Fruit fly (Drosophila melanogaster) whole organism, embryonic: Measurements from ENCODE around the gene caup.

Experiments
- Adf1 ChIP-seq: fragments of 200-800 bp; sonication (Bioruptor generic); IDR thresholded peaks from 2 replicates; pipeline ENCODE4 v1.3.6; 2022; ENCODE audit warnings: missing biosample characterization, missing genetic modification characterization
- CG10321 ChIP-seq: fragments of 200-800 bp; sonication (Bioruptor generic); IDR thresholded peaks from 2 replicates; pipeline ENCODE4 v1.3.6; 2022; ENCODE audit warnings: missing biosample characterization, missing genetic modification characterization
- CG12769 ChIP-seq: fragments of 200-800 bp; sonication (Bioruptor generic); optimal IDR thresholded peaks from 2 replicates; lab custom pipeline; 2019; ENCODE audit warnings: missing biosample characterization, mild to moderate bottlenecking, missing genetic modification characterization, moderate library complexity
- CG18262 ChIP-seq: fragments of 200-800 bp; optimal IDR thresholded peaks from 3 replicates; lab custom pipeline; 2019; ENCODE audit warnings: missing biosample characterization, mild to moderate bottlenecking, missing genetic modification characterization, moderate library complexity
- CG2120 ChIP-seq: fragments of 200-800 bp; sonication (Bioruptor generic); optimal IDR thresholded peaks from 3 replicates; lab custom pipeline; 2016; ENCODE audit warnings: missing biosample characterization, missing genetic modification characterization
- CG32767 ChIP-seq: fragments of 200-800 bp; sonication (Bioruptor generic); IDR thresholded peaks from 2 replicates; pipeline ENCODE4 v1.3.6; 2022; ENCODE audit warnings: missing biosample characterization, missing genetic modification characterization
- CG6791 ChIP-seq: fragments of 200-800 bp; sonication (Bioruptor generic); IDR thresholded peaks from 3 replicates; pipeline ENCODE4 v1.3.6; 2022; ENCODE audit warnings: missing biosample characterization, missing genetic modification characterization; ENCODE audit not compliant: partially characterized antibody
- CG9817 ChIP-seq: fragments of 200-800 bp; sonication (Bioruptor generic); optimal IDR thresholded peaks from 2 replicates; lab custom pipeline; 2018; ENCODE audit warnings: missing biosample characterization, mild to moderate bottlenecking, missing genetic modification characterization, moderate library complexity
- D ChIP-seq, 2 experiments: fragments of 200-800 bp in 1 of 2; fragments of >200 bp in 1 of 2; sonication (Bioruptor generic) in 1 of 2; optimal IDR thresholded peaks; 2 replicates in 1 of 2; 3 replicates in 1 of 2; lab custom pipeline; 2017; ENCODE audit warnings: mild to moderate bottlenecking in 1 of 2, missing biosample characterization in 1 of 2, missing genetic modification characterization in 1 of 2, missing genetic modification reagents in 1 of 2
- Ets65A ChIP-seq: fragments of 200-800 bp; sonication (Bioruptor generic); peaks from one replicate; lab custom pipeline; 2016; ENCODE audit warnings: missing biosample characterization, missing genetic modification characterization
- Hey ChIP-seq: fragments of 200-800 bp; sonication (Bioruptor generic); optimal IDR thresholded peaks from 3 replicates; lab custom pipeline; 2018; ENCODE audit warnings: missing biosample characterization, mild to moderate bottlenecking, missing genetic modification characterization
- Hmr ChIP-seq: fragments of 200-800 bp; sonication (Bioruptor generic); optimal IDR thresholded peaks from 3 replicates; lab custom pipeline; 2017; ENCODE audit warnings: mild to moderate bottlenecking, missing biosample characterization, missing genetic modification reagents, missing genetic modification characterization
- Hr3 ChIP-seq: fragments of 200-800 bp; sonication (Bioruptor generic); optimal IDR thresholded peaks from 3 replicates; lab custom pipeline; 2016; ENCODE audit warnings: missing biosample characterization, missing genetic modification characterization
- Hr39 ChIP-seq: fragments of >200 bp; optimal IDR thresholded peaks from 2 replicates; lab custom pipeline; 2017
- Hr78 ChIP-seq, 2 experiments: fragments of 200-800 bp in 1 of 2; fragments of >200 bp in 1 of 2; sonication (Bioruptor generic) in 1 of 2; optimal IDR thresholded peaks; 2 replicates each; lab custom pipeline; 2017 to 2019; ENCODE audit warnings: missing biosample characterization in 2 of 2, missing genetic modification characterization in 2 of 2, mild to moderate bottlenecking in 1 of 2, moderate library complexity in 1 of 2
- Hsf ChIP-seq: fragments of 200-800 bp; sonication (Bioruptor generic); optimal IDR thresholded peaks from 3 replicates; lab custom pipeline; 2016; ENCODE audit warnings: missing biosample characterization, missing genetic modification characterization
- Jarid2 ChIP-seq: fragments of 200-800 bp; sonication (Bioruptor generic); optimal IDR thresholded peaks from 3 replicates; lab custom pipeline; 2017; ENCODE audit warnings: mild to moderate bottlenecking, missing biosample characterization, missing genetic modification reagents, missing genetic modification characterization
- Kr ChIP-seq: fragments of 200-800 bp; sonication (Bioruptor generic); optimal IDR thresholded peaks from 2 replicates; lab custom pipeline; 2017; ENCODE audit warnings: missing biosample characterization, mild to moderate bottlenecking, missing genetic modification characterization
- Nf-YC ChIP-seq: fragments of 200-800 bp; optimal IDR thresholded peaks from 3 replicates; lab custom pipeline; 2019; ENCODE audit warnings: missing biosample characterization, mild to moderate bottlenecking, missing genetic modification characterization, moderate library complexity
- Opbp ChIP-seq: fragments of 200-800 bp; sonication (Bioruptor generic); IDR thresholded peaks from 3 replicates; pipeline ENCODE4 v1.3.6; 2022; ENCODE audit warnings: missing biosample characterization, missing genetic modification characterization; ENCODE audit not compliant: partially characterized antibody
- Optix ChIP-seq: fragments of 200-800 bp; sonication (Bioruptor generic); IDR thresholded peaks from 3 replicates; pipeline ENCODE4 v1.3.6; 2022; ENCODE audit warnings: missing biosample characterization, missing genetic modification characterization
- PHDP ChIP-seq: fragments of 200-800 bp; sonication (Bioruptor generic); optimal IDR thresholded peaks from 3 replicates; lab custom pipeline; 2018; ENCODE audit warnings: missing biosample characterization, mild to moderate bottlenecking, missing genetic modification characterization, moderate library complexity
- Pdp1 ChIP-seq, 2 experiments: fragments of 200-800 bp; sonication (Bioruptor generic); optimal IDR thresholded peaks; 3 replicates each; lab custom pipeline; 2016; ENCODE audit warnings: missing biosample characterization in 2 of 2, missing genetic modification characterization in 2 of 2, mild to moderate bottlenecking in 1 of 2, moderate library complexity in 1 of 2
- Rx ChIP-seq: fragments of 200-800 bp; sonication (Bioruptor generic); IDR thresholded peaks from 2 replicates; pipeline ENCODE4 v1.3.6; 2022; ENCODE audit warnings: missing biosample characterization, missing genetic modification characterization
- Scr ChIP-seq: fragments of 200-800 bp; sonication (Bioruptor generic); IDR thresholded peaks from 2 replicates; pipeline ENCODE4 v1.3.6; 2022; ENCODE audit warnings: missing biosample characterization, missing genetic modification characterization; ENCODE audit not compliant: partially characterized antibody
- Sin3A ChIP-seq: fragments of >200 bp; optimal IDR thresholded peaks from 2 replicates; lab custom pipeline; 2018
- Trl ChIP-seq, 3 experiments: fragments of >200 bp in 2 of 3; fragments of 200-800 bp in 1 of 3; sonication (Bioruptor generic) in 1 of 3; optimal IDR thresholded peaks; 2 replicates in 1 of 3; 3 replicates in 2 of 3; lab custom pipeline; 2016 to 2017; ENCODE audit warnings: missing biosample characterization in 1 of 3, missing genetic modification characterization in 1 of 3
- abd-A ChIP-seq: fragments of 200-800 bp; sonication (Bioruptor generic); optimal IDR thresholded peaks from 3 replicates; lab custom pipeline; 2019; ENCODE audit warnings: missing biosample characterization, mild to moderate bottlenecking, missing genetic modification characterization, moderate library complexity
- cg ChIP-seq: fragments of 200-800 bp; sonication (Bioruptor generic); optimal IDR thresholded peaks from 3 replicates; lab custom pipeline; 2019; ENCODE audit warnings: missing biosample characterization, mild to moderate bottlenecking, missing genetic modification characterization, moderate library complexity
- chn ChIP-seq: fragments of 200-800 bp; sonication (Bioruptor generic); optimal IDR thresholded peaks from 2 replicates; lab custom pipeline; 2016; ENCODE audit warnings: missing biosample characterization, missing genetic modification characterization
- crol ChIP-seq: fragments of 200-800 bp; sonication (Bioruptor generic); IDR thresholded peaks from 2 replicates; pipeline ENCODE4 v1.3.6; 2022; ENCODE audit warnings: missing biosample characterization, missing genetic modification characterization
- ewg ChIP-seq: fragments of 200-800 bp; sonication (Bioruptor generic); optimal IDR thresholded peaks from 3 replicates; lab custom pipeline; 2017; ENCODE audit warnings: mild to moderate bottlenecking, missing biosample characterization, missing genetic modification reagents, missing genetic modification characterization
- mam ChIP-seq: fragments of 200-800 bp; sonication (Bioruptor generic); optimal IDR thresholded peaks from 3 replicates; lab custom pipeline; 2016; ENCODE audit warnings: missing biosample characterization, missing genetic modification characterization
- nerfin-1 ChIP-seq: fragments of 200-800 bp; sonication (Bioruptor generic); optimal IDR thresholded peaks from 3 replicates; lab custom pipeline; 2019; ENCODE audit warnings: missing biosample characterization, mild to moderate bottlenecking, missing genetic modification characterization, moderate library complexity
- onecut ChIP-seq: fragments of 200-800 bp; sonication (Bioruptor generic); IDR thresholded peaks from 2 replicates; pipeline ENCODE4 v1.3.6; 2022; ENCODE audit warnings: missing biosample characterization, missing genetic modification characterization
- pan ChIP-seq, 4 experiments: fragments of >200 bp in 3 of 4; fragments of 200-800 bp in 1 of 4; sonication (Bioruptor generic) in 1 of 4; optimal IDR thresholded peaks in 3 of 4; IDR thresholded peaks in 1 of 4; 2 replicates each; pipeline versions ENCODE4 v1.3.6 to Lab custom; 2017 to 2022; ENCODE audit warnings: missing biosample characterization in 2 of 4, missing genetic modification characterization in 2 of 4, mixed read lengths in 1 of 4
- pros ChIP-seq: fragments of 200-800 bp; sonication (Bioruptor generic); optimal IDR thresholded peaks from 3 replicates; lab custom pipeline; 2019; ENCODE audit warnings: missing biosample characterization, mild to moderate bottlenecking, missing genetic modification characterization, moderate library complexity
- run ChIP-seq: fragments of 200-800 bp; sonication (Bioruptor generic); optimal IDR thresholded peaks from 3 replicates; lab custom pipeline; 2018; ENCODE audit warnings: missing biosample characterization, mild to moderate bottlenecking, missing genetic modification characterization
- sd ChIP-seq: fragments of 200-800 bp; sonication (Bioruptor generic); optimal IDR thresholded peaks from 3 replicates; lab custom pipeline; 2018; ENCODE audit warnings: missing biosample characterization, mild to moderate bottlenecking, missing genetic modification characterization, moderate library complexity
- sens ChIP-seq: fragments of 200-800 bp; sonication (Bioruptor generic); peaks from one replicate; lab custom pipeline; 2016; ENCODE audit warnings: missing biosample characterization, missing genetic modification characterization
- shn ChIP-seq: fragments of 200-800 bp; sonication (Bioruptor generic); optimal IDR thresholded peaks from 3 replicates; lab custom pipeline; 2016; ENCODE audit warnings: missing biosample characterization, missing genetic modification characterization
- sna ChIP-seq: fragments of 200-800 bp; sonication (Bioruptor generic); IDR thresholded peaks from 2 replicates; pipeline ENCODE4 v1.3.6; 2022; ENCODE audit warnings: missing biosample characterization, missing genetic modification characterization; ENCODE audit not compliant: partially characterized antibody
- so ChIP-seq: fragments of 200-800 bp; sonication (Bioruptor generic); IDR thresholded peaks from 3 replicates; pipeline ENCODE4 v1.3.6; 2022; ENCODE audit warnings: missing biosample characterization, missing genetic modification characterization
- yki ChIP-seq: fragments of >200 bp; optimal IDR thresholded peaks from 3 replicates; lab custom pipeline; 2018
- zen2 ChIP-seq: fragments of 200-800 bp; sonication (Bioruptor generic); IDR thresholded peaks from 3 replicates; pipeline ENCODE4 v1.3.6; 2022; ENCODE audit warnings: missing biosample characterization, missing genetic modification characterization; ENCODE audit not compliant: partially characterized antibody

Gene caup

dm6 chr3L:12627703-12628102 is 18.3 kb downstream of the caup start (continued):
- 0 out of 2 replicates have a peak, but pooled peaks have one; percentile 16 for TF ChIP-seq Scr (GFP tag; lab: Robert Waterston, UW)
- 0 out of 3 replicates have a peak, but pooled peaks have one; percentile 45 for TF ChIP-seq Opbp (GFP tag; lab: Robert Waterston, UW)
- peak; percentile 64; the same call in 2 of the 3 replicates for TF ChIP-seq zen2 (GFP tag; lab: Robert Waterston, UW)
- TF ChIP-seq so = 0 out of 3 replicates have a peak, but pooled peaks have one; percentile 31
- TF ChIP-seq Optix (GFP tag; lab: Robert Waterston, UW) = 0 out of 3 replicates have a peak, but pooled peaks have one; percentile 14
- TF ChIP-seq mam (GFP tag; lab: Kevin White, UChicago) = no peak
- no peak for TF ChIP-seq Hsf (GFP tag; lab: Kevin White, UChicago)
- no peak for TF ChIP-seq Rx (GFP tag; lab: Robert Waterston, UW)
- peak; percentile 89 for TF ChIP-seq CG10321 (GFP tag; lab: Robert Waterston, UW)
- TF ChIP-seq Hr78 (GFP tag; optimal IDR thresholded peaks at IDR 0.05; lab: Kevin White, UChicago) = peak in 1 of 2 experiments; percentile 52
- peak; percentile 70 for TF ChIP-seq yki (lab: Kevin White, UChicago)
- peak in 1 of 2 experiments; percentile 17 for TF ChIP-seq Pdp1 (GFP tag; optimal IDR thresholded peaks at IDR 0.05; lab: Kevin White, UChicago)
- no peak for TF ChIP-seq PHDP (tag; lab: Kevin White, UChicago)
- 0 out of 3 replicates have a peak, but pooled peaks have one; percentile 19 for TF ChIP-seq CG6791 (GFP tag; lab: Robert Waterston, UW)
- TF ChIP-seq nerfin-1 = peak; percentile 30
- no peak for TF ChIP-seq shn (GFP tag; lab: Kevin White, UChicago)
- TF ChIP-seq Jarid2 = peak; percentile 95
- no peak for TF ChIP-seq Hmr (GFP tag; lab: Kevin White, UChicago)
- peak; percentile 77 to 91 for TF ChIP-seq Trl (optimal IDR thresholded peaks at IDR 0.05; lab: Kevin White, UChicago)
- peak; percentile 24 for TF ChIP-seq Trl (GFP tag; optimal IDR thresholded peaks at IDR 0.05; lab: Kevin White, UChicago)
- no peak for TF ChIP-seq pan (optimal IDR thresholded peaks at IDR 0.05; lab: Kevin White, UChicago)
- peak in 1 of 2 experiments; percentile 15 for TF ChIP-seq pan (GFP tag; optimal IDR thresholded peaks at IDR 0.05 in 1 of 2, IDR thresholded peaks at IDR 0.05 in 1 of 2)
- 0 out of 2 replicates have a peak, but pooled peaks have one; percentile 6 for TF ChIP-seq onecut (GFP tag; lab: Robert Waterston, UW)
- peak; percentile 32; the same call in 1 of the 2 replicates for TF ChIP-seq Adf1 (GFP tag; lab: Robert Waterston, UW)
- TF ChIP-seq CG18262 (tag; lab: Kevin White, UChicago) = no peak
- TF ChIP-seq CG32767 (GFP tag; lab: Robert Waterston, UW) = peak; percentile 33; the same call in 1 of the 2 replicates
- TF ChIP-seq ewg = peak; percentile 99
- TF ChIP-seq crol (GFP tag; lab: Robert Waterston, UW) = peak; percentile 74
- no peak for TF ChIP-seq CG12769 (tag; lab: Kevin White, UChicago)
- TF ChIP-seq sens (GFP tag; lab: Kevin White, UChicago) = peak; percentile 28
- peak; percentile 52 for TF ChIP-seq chn
- peak; percentile 11 for TF ChIP-seq sd (tag; lab: Kevin White, UChicago)
- peak; percentile 47; the same call in 1 of the 2 replicates for TF ChIP-seq sna (GFP tag; lab: Robert Waterston, UW)
- TF ChIP-seq, all 482 proteins: peak for 37

dm6 chr3L:12635008-12635407 is 25.6 kb downstream of the caup start:
- TF ChIP-seq Hr39 (lab: Kevin White, UChicago) (peak; percentile 57), Opbp (GFP tag; lab: Robert Waterston, UW) (no peak)

dm6 chr3L:12638345-12638744 is 28.9 kb downstream of the caup start:
- TF ChIP-seq cg (peak; percentile 56), run (tag; lab: Kevin White, UChicago) (peak; percentile 63), Sin3A (lab: Kevin White, UChicago) (no peak), abd-A (tag; lab: Kevin White, UChicago) (peak; percentile 87), Nf-YC (tag; lab: Kevin White, UChicago) (peak; percentile 34), D (optimal IDR thresholded peaks at IDR 0.05; lab: Kevin White, UChicago) (no peak), D (GFP tag; optimal IDR thresholded peaks at IDR 0.05; lab: Kevin White, UChicago) (peak; percentile 10), Kr (GFP tag; lab: Kevin White, UChicago) (no peak), pros (GFP tag; lab: Kevin White, UChicago) (peak; percentile 52), CG9817 (no peak), Hey (tag; lab: Kevin White, UChicago) (peak; percentile 90), Ets65A (peak; percentile 10), Hr3 (no peak), CG2120 (GFP tag; lab: Kevin White, UChicago) (no peak)
